Fruit fly (Drosophila melanogaster): Measurements from ENCODE around the gene CG5149.

Gene CG5149

dm6 chr2L:7411947-7412621 is 24.0 kb upstream of the CG5149 start, which contains the start of gene chm (continued):
- no peak for TF ChIP-seq onecut (GFP tag; IDR thresholded peaks at IDR 0.05)
- TF ChIP-seq ro (GFP tag; IDR thresholded peaks at IDR 0.05) = no peak
- TF ChIP-seq rib (GFP tag; IDR thresholded peaks at IDR 0.05) = no peak
- TF ChIP-seq Abd-B (GFP tag; optimal IDR thresholded peaks at IDR 0.05) = no peak
- peak; percentile 45; the same call in 1 of the 3 replicates for TF ChIP-seq Dbx (GFP tag; IDR thresholded peaks at IDR 0.05)
- TF ChIP-seq ftz-f1 (GFP tag; optimal IDR thresholded peaks at IDR 0.05) = peak; percentile 8
- peak; percentile 47 to 49 for TF ChIP-seq dpn (GFP tag; optimal IDR thresholded peaks at IDR 0.05)
- peak; percentile 26 for TF ChIP-seq Nf-YC (tag; optimal IDR thresholded peaks at IDR 0.05)
- TF ChIP-seq nerfin-2 (GFP tag; IDR thresholded peaks at IDR 0.05; ENCODE audit: partially characterized antibody) = peak; percentile 76
- TF ChIP-seq CG7372 (GFP tag; IDR thresholded peaks at IDR 0.05) = no peak
- TF ChIP-seq HmgZ (tag; optimal IDR thresholded peaks at IDR 0.05) = peak; percentile 60
- no peak for TF ChIP-seq z (GFP tag; IDR thresholded peaks at IDR 0.05)
- no peak for TF ChIP-seq Bteb2 (GFP tag; optimal IDR thresholded peaks at IDR 0.05)
- TF ChIP-seq CG34224 (GFP tag; IDR thresholded peaks at IDR 0.05; ENCODE audit: partially characterized antibody) = peak; percentile 87
- peak; percentile 55 for TF ChIP-seq CG30020 (tag; optimal IDR thresholded peaks at IDR 0.05)
- TF ChIP-seq pzg (GFP tag; optimal IDR thresholded peaks at IDR 0.05) = peak; percentile 80
- TF ChIP-seq peb (GFP tag; IDR thresholded peaks at IDR 0.05) = no peak
- no peak for TF ChIP-seq Eip74EF (GFP tag; optimal IDR thresholded peaks at IDR 0.05)
- no peak for TF ChIP-seq Ravus (GFP tag; IDR thresholded peaks at IDR 0.05)
- TF ChIP-seq chinmo (GFP tag; IDR thresholded peaks at IDR 0.05; ENCODE audit: partially characterized antibody) = peak; percentile 60; the same call in 3 of the 4 replicates
- peak; percentile 14 for TF ChIP-seq CG17186 (GFP tag; optimal IDR thresholded peaks at IDR 0.05)
- TF ChIP-seq CG9797 (GFP tag; optimal IDR thresholded peaks at IDR 0.05) = peak; percentile 77
- peak; percentile 89 for TF ChIP-seq BEAF-32 (GFP tag; optimal IDR thresholded peaks at IDR 0.05)
- TF ChIP-seq Xrp1 (GFP tag; IDR thresholded peaks at IDR 0.05) = 0 out of 2 replicates have a peak, but pooled peaks have one; percentile 24
- TF ChIP-seq CG5245 (GFP tag; optimal IDR thresholded peaks at IDR 0.05) = no peak
- peak; percentile 88 for TF ChIP-seq Med (GFP tag)
- TF ChIP-seq CG14860 (GFP tag; IDR thresholded peaks at IDR 0.05; ENCODE audit: partially characterized antibody) = peak; percentile 84
- no peak for TF ChIP-seq CTCF (GFP tag; optimal IDR thresholded peaks at IDR 0.05)
- TF ChIP-seq CG8388 (GFP tag; optimal IDR thresholded peaks at IDR 0.05) = no peak
- no peak for TF ChIP-seq CG1602 (GFP tag; optimal IDR thresholded peaks at IDR 0.05)
- peak in 1 of 2 experiments; percentile 1 for TF ChIP-seq Hr51 (GFP tag; optimal IDR thresholded peaks at IDR 0.05)
- peak; percentile 45 for TF ChIP-seq CG34376 (GFP tag; optimal IDR thresholded peaks at IDR 0.05)
- TF ChIP-seq ERR (GFP tag; optimal IDR thresholded peaks at IDR 0.05) = no peak
- TF ChIP-seq gem (tag; optimal IDR thresholded peaks at IDR 0.05) = no peak
- TF ChIP-seq Fer2 (tag; optimal IDR thresholded peaks at IDR 0.05) = peak; percentile 9
- TF ChIP-seq CG7745 (tag; optimal IDR thresholded peaks at IDR 0.05) = no peak
- TF ChIP-seq CG11456 (GFP tag; IDR thresholded peaks at IDR 0.05) = no peak; the same call in 2 of the 3 replicates
- TF ChIP-seq dmrt11E (tag; optimal IDR thresholded peaks at IDR 0.05) = no peak
- TF ChIP-seq CG4424 (GFP tag; optimal IDR thresholded peaks at IDR 0.05) = peak; percentile 26
- 0 out of 3 replicates have a peak, but pooled peaks have one; percentile 34 for TF ChIP-seq CG17361 (GFP tag; IDR thresholded peaks at IDR 0.05)
- TF ChIP-seq Ets65A (GFP tag) = peak; percentile 87
- no peak for TF ChIP-seq CkIIα-i1 (GFP tag; IDR thresholded peaks at IDR 0.05)
- peak; percentile 59 for TF ChIP-seq zfh2 (GFP tag; optimal IDR thresholded peaks at IDR 0.05)
- peak; percentile 21 for TF ChIP-seq Fer1 (GFP tag; optimal IDR thresholded peaks at IDR 0.05)
- TF ChIP-seq CG10959 (GFP tag; IDR thresholded peaks at IDR 0.05) = no peak
- TF ChIP-seq Trl (optimal IDR thresholded peaks at IDR 0.05) = no peak
- peak; percentile 26 for TF ChIP-seq Trl (GFP tag; optimal IDR thresholded peaks at IDR 0.05)
- no peak for TF ChIP-seq cg (GFP tag; optimal IDR thresholded peaks at IDR 0.05)
- no peak for TF ChIP-seq ttk (GFP tag; IDR thresholded peaks at IDR 0.05)
- no peak for TF ChIP-seq fd3F (GFP tag; optimal IDR thresholded peaks at IDR 0.05)

All from whole organism, embryonic.